Worm (Caenorhabditis elegans): ENCODE data around the gene F59B2.12.

Gene F59B2.12

DNA sequence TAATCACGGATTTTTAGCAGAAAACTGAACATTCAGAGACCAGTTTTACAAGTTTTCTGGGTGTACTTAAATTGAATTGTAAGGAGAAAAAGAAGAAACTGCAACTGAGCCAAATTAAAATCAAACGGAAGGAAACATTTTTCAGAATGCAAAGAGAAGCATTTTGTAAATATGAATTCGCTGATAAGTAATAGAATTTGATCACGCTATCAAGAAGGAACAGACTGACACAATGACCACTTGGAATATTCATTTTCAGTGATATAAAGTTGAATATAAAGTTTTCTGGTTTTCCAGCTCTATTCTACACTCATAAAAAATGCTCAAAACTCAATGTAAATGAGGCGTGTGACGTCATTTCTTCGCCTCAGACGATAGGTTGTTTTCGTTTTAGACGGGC lies 16.7 kb downstream of the F59B2.12 start:
- TF ChIP-seq ceh-40 (GFP tag; IDR thresholded peaks at IDR 0.05): no peak
- peak; percentile 28 for TF ChIP-seq nhr-80 (tag; optimal IDR thresholded peaks at IDR 0.05)

DNA sequence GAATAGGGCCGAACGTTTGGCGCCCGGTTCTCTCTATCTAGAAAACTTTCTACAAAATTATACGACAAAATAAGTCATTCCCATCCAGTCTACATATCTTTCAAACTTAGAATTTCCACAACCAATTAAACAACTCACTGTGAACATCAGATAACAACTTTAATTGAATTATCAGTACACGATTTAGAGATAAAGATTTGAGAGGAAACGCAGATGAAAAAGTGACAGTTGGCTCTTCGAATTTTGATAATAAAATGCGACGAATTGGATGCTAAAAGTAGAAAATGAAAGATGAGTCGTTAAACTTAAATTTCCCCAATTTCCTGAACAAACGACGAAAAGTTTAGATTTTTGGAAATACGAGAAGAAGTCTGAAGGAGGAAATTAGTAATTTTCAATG lies 17.6 kb downstream of the F59B2.12 start:
- TF ChIP-seq nhr-80 (tag; optimal IDR thresholded peaks at IDR 0.05) (peak; percentile 64), F37B4.10 (GFP tag; IDR thresholded peaks at IDR 0.05) (no peak)

DNA sequence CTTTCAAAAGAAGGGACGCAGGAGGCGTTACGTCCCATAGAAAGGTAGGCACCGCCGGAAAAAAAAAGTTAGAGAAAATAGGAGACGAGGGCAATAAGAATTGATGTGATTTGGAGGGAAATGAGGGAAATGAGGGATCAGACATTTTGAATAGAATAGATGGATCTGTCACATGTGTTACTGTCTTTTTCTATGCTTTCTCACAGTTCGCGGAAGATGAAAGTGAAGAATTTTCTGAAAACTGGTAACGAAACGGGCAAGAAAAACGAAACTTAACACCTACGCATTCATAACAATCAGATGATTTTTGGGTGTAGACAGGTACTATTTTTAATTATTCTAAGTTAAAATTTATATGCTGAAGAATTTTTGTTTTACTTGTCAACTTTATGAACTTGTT lies 20.3 kb downstream of the F59B2.12 start, which contains the start of gene R107.9:
TSS of gene R107.9 (plus strand) at position 301 of the 400 bp plus-strand sequence.
- no peak for TF ChIP-seq unc-62 (GFP tag; optimal IDR thresholded peaks at IDR 0.05)
- TF ChIP-seq pbrm-1 (GFP tag; IDR thresholded peaks at IDR 0.05): no peak
- no peak for TF ChIP-seq Y67H2A.10 (GFP tag; conservative IDR thresholded peaks at IDR 0.05)
- TF ChIP-seq B0336.3 (GFP tag; IDR thresholded peaks at IDR 0.05): no peak
- no peak for TF ChIP-seq chd-7 (tag; optimal IDR thresholded peaks at IDR 0.05)
- TF ChIP-seq atf-7 (tag; optimal IDR thresholded peaks at IDR 0.05): no peak
- TF ChIP-seq dox-1 (GFP tag; IDR thresholded peaks at IDR 0.05): no peak
- TF ChIP-seq ccch-3 (GFP tag; optimal IDR thresholded peaks at IDR 0.05): no peak
- no peak for TF ChIP-seq hrde-1 (tag; optimal IDR thresholded peaks at IDR 0.05; ENCODE audit: borderline replicate concordance)
- TF ChIP-seq ztf-3 (GFP tag; optimal IDR thresholded peaks at IDR 0.05): no peak
- no peak for TF ChIP-seq tlf-1 (GFP tag; optimal IDR thresholded peaks at IDR 0.05)
- no peak for TF ChIP-seq F39B2.1 (GFP tag; IDR thresholded peaks at IDR 0.05)

DNA sequence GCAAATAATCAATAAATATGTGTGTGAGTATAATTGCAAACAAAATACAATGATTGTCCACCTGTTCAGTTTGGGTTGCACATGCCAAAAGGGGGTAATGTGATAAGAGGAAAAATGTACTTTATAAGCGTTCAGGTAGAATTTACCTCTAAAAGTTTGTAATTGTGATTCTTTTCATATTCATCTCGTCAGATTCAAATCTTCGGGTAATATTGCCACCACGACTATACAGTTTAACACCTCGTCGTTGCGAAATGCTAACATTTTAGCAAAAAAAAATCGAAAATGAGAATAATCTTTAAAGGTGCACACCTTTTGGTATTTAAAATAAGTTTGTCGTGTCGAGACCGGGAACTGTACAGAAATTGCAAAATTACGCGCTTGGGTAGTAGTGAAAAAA lies 25.8 kb downstream of the F59B2.12 start, which contains the start of gene nac-2:
TSS of gene nac-2 (minus strand) at position 101 of the 400 bp plus-strand sequence.
- no peak for TF ChIP-seq fkh-3 (tag; optimal IDR thresholded peaks at IDR 0.05)
- no peak for TF ChIP-seq nfya-1 (tag; optimal IDR thresholded peaks at IDR 0.05; ENCODE audit: borderline replicate concordance, insufficient read depth)
- no peak for TF ChIP-seq ztf-6 (GFP tag; IDR thresholded peaks at IDR 0.05)
- TF ChIP-seq efl-1 (GFP tag; optimal IDR thresholded peaks at IDR 0.05): no peak
- no peak for TF ChIP-seq ets-4 (GFP tag; optimal IDR thresholded peaks at IDR 0.05)
- TF ChIP-seq snpc-1.1 (tag; optimal IDR thresholded peaks at IDR 0.05; ENCODE audit: insufficient read depth): no peak
- TF ChIP-seq unc-62 (GFP tag; optimal IDR thresholded peaks at IDR 0.05): no peak
- TF ChIP-seq F57C9.4 (tag; optimal IDR thresholded peaks at IDR 0.05): no peak
- no peak for TF ChIP-seq snpc-1.3 (tag; optimal IDR thresholded peaks at IDR 0.05; ENCODE audit: insufficient read depth)
- no peak for TF ChIP-seq lin-40 (tag; optimal IDR thresholded peaks at IDR 0.05)
- no peak for TF ChIP-seq K11D2.4 (GFP tag; IDR thresholded peaks at IDR 0.05)
- TF ChIP-seq ekl-4 (GFP tag; IDR thresholded peaks at IDR 0.05): no peak

DNA sequence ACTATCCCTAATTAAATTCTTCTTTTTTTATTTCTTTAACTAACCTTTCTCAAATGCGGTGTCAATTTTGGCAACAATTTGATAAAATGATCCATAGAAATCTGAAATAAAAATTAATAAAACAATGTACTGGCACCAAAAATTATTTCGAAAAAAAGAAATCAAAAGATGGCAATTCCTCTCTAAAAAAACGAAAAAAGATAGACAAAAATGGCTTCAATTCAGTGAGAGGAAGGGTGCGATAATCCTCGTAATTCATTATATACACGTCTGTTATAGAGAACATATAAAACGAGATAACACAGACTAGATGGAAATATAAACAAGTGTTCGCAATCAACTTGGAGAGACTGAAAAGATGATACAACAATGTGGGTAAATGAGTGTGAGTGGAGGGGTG lies 28.4 kb downstream of the F59B2.12 start, which contains the start of gene R107.2:
TSS of gene R107.2 (minus strand) at position 101 of the 400 bp plus-strand sequence.
- TF ChIP-seq attf-5 (GFP tag; optimal IDR thresholded peaks at IDR 0.05): peak; percentile 8
- TF ChIP-seq nhr-80 (tag; optimal IDR thresholded peaks at IDR 0.05): peak; percentile 29
- no peak for TF ChIP-seq B0261.1 (tag; optimal IDR thresholded peaks at IDR 0.05)

DNA sequence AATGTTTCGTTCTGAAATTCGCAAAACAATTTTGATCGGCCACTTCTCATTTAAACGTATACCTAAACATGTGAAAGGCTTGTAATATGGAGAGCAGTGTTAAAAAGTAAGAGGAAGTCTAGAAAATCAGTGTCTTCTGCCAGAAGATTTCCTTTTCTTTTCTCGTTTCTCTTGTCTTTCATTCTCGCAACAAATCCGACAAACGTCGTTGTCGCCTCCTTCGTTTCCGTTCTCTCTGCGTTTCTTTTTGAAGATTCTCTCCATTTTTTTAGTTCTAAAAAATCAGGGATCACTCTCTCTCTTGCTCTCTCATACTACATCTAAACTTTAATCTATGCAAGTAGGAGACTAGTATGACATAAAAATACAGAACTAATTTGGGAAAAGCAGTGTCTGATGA lies 29.9 kb downstream of the F59B2.12 start:
- no peak for TF ChIP-seq lir-1 (GFP tag; conservative IDR thresholded peaks at IDR 0.05)
- TF ChIP-seq attf-3 (GFP tag; conservative IDR thresholded peaks at IDR 0.05): no peak
- TF ChIP-seq sdz-38 (tag; optimal IDR thresholded peaks at IDR 0.05): no peak
- no peak for TF ChIP-seq egl-18 (GFP tag; IDR thresholded peaks at IDR 0.05)
- no peak for TF ChIP-seq rpc-1 (optimal IDR thresholded peaks at IDR 0.05)
- no peak for TF ChIP-seq rpc-1 (tag; optimal IDR thresholded peaks at IDR 0.05)
